Worm (Caenorhabditis elegans): Measurements from ENCODE around the gene T26C12.1.

T26C12.1 gene

DNA sequence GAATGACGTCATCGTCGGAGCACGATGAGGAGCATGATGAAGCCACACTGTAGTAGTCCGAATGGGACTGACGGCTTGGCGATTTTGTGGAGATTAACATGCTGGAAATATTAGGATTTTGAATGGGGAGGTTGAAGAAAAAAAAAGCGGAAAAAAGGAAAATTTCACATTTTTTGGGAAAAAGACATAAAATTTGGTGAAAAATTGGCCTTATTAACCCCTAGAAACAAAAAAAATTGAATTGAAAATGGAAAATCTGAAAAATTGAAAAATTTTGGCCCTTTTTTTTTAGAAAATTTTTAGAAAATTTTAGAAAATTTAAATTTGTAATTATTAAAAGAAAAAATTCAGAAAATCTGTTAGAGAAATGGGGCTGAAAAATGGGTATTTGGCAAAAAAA lies 14.6 kb downstream of the T26C12.1 start, which contains the start of gene T26C12.3:
Gene T26C12.3, minus strand, starts transcription at position 101 of the 400 bp plus-strand sequence.
- TF ChIP-seq ceh-16 (tag; optimal IDR thresholded peaks at IDR 0.05) (no peak), ztf-4 (tag; optimal IDR thresholded peaks at IDR 0.05) (no peak), fos-1 (tag; optimal IDR thresholded peaks at IDR 0.05) (no peak), nhr-28 (tag; optimal IDR thresholded peaks at IDR 0.05) (no peak), nhr-67 (tag; optimal IDR thresholded peaks at IDR 0.05) (no peak), nhr-77 (tag; optimal IDR thresholded peaks at IDR 0.05) (no peak), ceh-28 (tag; optimal IDR thresholded peaks at IDR 0.05) (no peak), ZK546.5 (tag; optimal IDR thresholded peaks at IDR 0.05) (no peak), tbx-2 (tag; optimal IDR thresholded peaks at IDR 0.05) (no peak), elt-1 (tag; optimal IDR thresholded peaks at IDR 0.05) (no peak), nhr-237 (tag; optimal IDR thresholded peaks at IDR 0.05) (no peak), pqm-1 (tag; optimal IDR thresholded peaks at IDR 0.05) (no peak), unc-39 (tag; optimal IDR thresholded peaks at IDR 0.05) (no peak)

DNA sequence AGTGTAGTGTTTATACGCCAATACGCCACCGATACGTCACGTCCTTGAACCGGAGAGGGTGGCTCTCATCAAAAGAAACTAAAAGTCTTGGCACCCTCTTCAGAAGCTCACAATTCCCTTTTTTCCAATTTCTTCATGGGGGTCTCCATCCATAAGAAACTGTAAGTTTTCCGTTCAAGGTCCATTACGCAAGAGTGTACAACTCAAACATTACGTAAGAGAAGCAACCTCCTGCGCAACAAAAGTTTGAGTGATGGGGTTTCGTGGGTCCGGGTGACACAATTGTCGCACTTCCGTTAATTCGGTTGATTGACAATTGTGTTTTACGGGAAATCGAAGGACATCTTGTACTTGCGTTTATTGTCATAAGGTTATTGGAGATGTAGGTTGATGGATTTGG lies 20.1 kb downstream of the T26C12.1 start:
- TF ChIP-seq ama-1 (optimal IDR thresholded peaks at IDR 0.05) (no peak), fkh-10 (GFP tag; optimal IDR thresholded peaks at IDR 0.05) (no peak), ztf-11 (tag; optimal IDR thresholded peaks at IDR 0.05) (no peak), ztf-4 (tag; optimal IDR thresholded peaks at IDR 0.05) (no peak), fos-1 (tag; optimal IDR thresholded peaks at IDR 0.05) (no peak), skn-1 (tag; optimal IDR thresholded peaks at IDR 0.05) (no peak), nhr-43 (tag; optimal IDR thresholded peaks at IDR 0.05; ENCODE audit: poor library complexity, severe bottlenecking) (no peak), mdl-1 (tag; optimal IDR thresholded peaks at IDR 0.05) (no peak), nhr-23 (tag; optimal IDR thresholded peaks at IDR 0.05) (no peak), nhr-67 (tag; optimal IDR thresholded peaks at IDR 0.05) (no peak), unc-39 (tag; optimal IDR thresholded peaks at IDR 0.05) (no peak), fkh-2 (tag; optimal IDR thresholded peaks at IDR 0.05) (no peak), ceh-82 (tag; optimal IDR thresholded peaks at IDR 0.05) (no peak), unc-62 (GFP tag; optimal IDR thresholded peaks at IDR 0.05) (no peak)

DNA sequence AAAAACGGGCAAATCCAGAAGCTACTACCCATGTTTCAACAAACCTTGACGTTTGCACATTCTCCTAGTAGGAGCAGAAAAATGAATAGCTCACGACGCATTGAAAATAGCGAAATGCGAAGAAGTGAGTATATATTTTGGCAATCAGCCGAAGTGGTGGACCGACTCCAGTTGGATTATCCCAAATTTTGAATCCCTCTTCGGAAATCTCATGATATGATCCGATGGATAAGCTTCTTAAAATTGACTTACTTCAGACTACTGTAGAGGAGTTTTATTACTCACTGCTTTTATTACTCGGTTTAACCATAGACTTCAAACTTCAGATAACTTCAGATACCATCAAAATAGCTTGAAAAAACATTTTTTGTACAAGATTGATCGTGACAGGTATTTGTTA lies 30.5 kb downstream of the T26C12.1 start, which contains the start of gene gcy-23:
Gene gcy-23, minus strand, starts transcription at position 101 of the 400 bp plus-strand sequence.
- no peak for TF ChIP-seq jun-1 (tag; optimal IDR thresholded peaks at IDR 0.05)
- no peak for TF ChIP-seq nhr-77 (tag; optimal IDR thresholded peaks at IDR 0.05)
- TF ChIP-seq daf-12 (tag; optimal IDR thresholded peaks at IDR 0.05) = no peak
- TF ChIP-seq nhr-11 (tag; optimal IDR thresholded peaks at IDR 0.05) = no peak
- TF ChIP-seq fkh-2 (tag; optimal IDR thresholded peaks at IDR 0.05) = no peak
- TF ChIP-seq ztf-11 (tag; optimal IDR thresholded peaks at IDR 0.05) = no peak
- no peak for TF ChIP-seq mml-1 (tag; optimal IDR thresholded peaks at IDR 0.05)
- TF ChIP-seq mdl-1 (tag; optimal IDR thresholded peaks at IDR 0.05) = no peak
- TF ChIP-seq nhr-12 (tag; optimal IDR thresholded peaks at IDR 0.05) = no peak
- no peak for TF ChIP-seq fos-1 (tag; optimal IDR thresholded peaks at IDR 0.05)
- TF ChIP-seq zag-1 (tag; optimal IDR thresholded peaks at IDR 0.05) = no peak
- no peak for TF ChIP-seq lin-15B (tag; optimal IDR thresholded peaks at IDR 0.05)
- no peak for TF ChIP-seq nhr-237 (tag; optimal IDR thresholded peaks at IDR 0.05)
- TF ChIP-seq ZK546.5 (tag; optimal IDR thresholded peaks at IDR 0.05) = no peak
- TF ChIP-seq pha-4 (tag; optimal IDR thresholded peaks at IDR 0.05) = no peak
- TF ChIP-seq elt-2 (tag; optimal IDR thresholded peaks at IDR 0.05) = no peak

DNA sequence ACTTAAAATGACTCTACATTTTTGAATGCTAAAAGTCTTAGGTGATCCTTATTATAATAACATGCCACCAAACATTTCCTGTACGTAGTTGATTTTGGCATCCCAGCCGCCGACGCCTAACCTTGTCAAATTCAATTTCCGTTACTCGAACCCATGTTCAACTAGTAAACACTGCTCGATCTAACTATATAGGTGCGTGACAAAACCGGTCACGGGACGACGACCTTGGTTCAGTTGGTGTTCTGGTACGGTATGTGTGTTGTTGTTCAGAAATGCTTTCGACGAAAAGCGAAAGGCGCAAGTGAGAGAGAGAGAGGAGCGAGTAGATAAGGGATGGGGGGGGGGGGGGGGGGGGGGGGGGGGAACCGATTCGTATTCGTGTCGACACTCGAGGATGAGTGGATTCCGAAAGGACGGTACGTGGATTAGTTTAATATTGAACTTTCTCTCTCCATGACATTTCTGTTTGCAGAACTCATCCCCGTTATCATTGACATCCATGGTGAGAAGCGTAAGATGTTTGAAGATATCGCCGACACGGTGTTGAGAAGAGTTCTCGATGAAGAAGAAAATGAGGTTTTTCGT lies 33.4 kb downstream of the T26C12.1 start, which contains the start of gene W08E12.8:
Gene W08E12.8, plus strand, starts transcription at position 395 of the 585 bp plus-strand sequence.
- TF ChIP-seq nhr-25 (tag; optimal IDR thresholded peaks at IDR 0.05) (peak; percentile 62), nfya-1 (tag; optimal IDR thresholded peaks at IDR 0.05; ENCODE audit: insufficient read depth) (no peak)

DNA sequence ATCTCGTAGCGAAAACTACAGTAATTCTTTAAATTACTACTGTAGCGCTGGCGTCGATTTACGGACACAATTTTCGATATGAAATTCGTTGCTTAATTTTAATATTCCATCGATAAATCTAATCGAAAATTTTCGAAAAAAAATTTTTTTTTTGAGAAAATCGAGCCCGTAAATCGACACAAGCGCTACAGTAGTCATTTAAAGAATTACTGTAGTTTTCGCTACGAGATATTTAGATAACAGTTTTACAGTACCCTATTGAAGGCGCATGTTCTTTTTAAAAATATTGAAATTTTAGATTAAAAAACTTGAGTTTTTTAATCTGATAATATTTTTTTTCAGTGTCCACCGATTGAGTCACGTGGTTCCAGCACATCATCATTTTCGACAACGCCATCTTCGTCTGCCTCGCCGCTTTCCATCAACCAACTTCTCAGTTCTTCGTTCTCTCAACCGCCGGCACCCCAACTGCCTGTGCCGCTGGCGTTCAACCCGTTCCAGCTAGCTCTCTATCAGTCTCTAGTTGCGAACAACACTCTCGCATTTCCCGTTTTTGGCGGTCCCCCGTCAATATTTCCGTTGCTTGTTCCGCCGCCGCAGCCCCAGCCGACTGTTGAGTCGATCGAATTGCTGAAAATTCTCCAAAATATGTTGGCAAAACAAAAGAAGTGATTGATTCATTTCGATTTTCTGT lies 35.2 kb downstream of the T26C12.1 start:
- TF ChIP-seq unc-62 (GFP tag; optimal IDR thresholded peaks at IDR 0.05) = no peak
- no peak for TF ChIP-seq ceh-9 (tag; optimal IDR thresholded peaks at IDR 0.05)
- no peak for TF ChIP-seq nhr-12 (tag; optimal IDR thresholded peaks at IDR 0.05)
- TF ChIP-seq ama-1 (optimal IDR thresholded peaks at IDR 0.05) = no peak

Data from whole organism, L3 larva.